Worm (Caenorhabditis elegans): Measurements from ENCODE around the gene col-115.
"Not testable (repeated sequence)": the region's sequence is repeated elsewhere in the genome, so short reads cannot be mapped to it uniquely, and the experiment has no call there.

col-115 gene

ce11 chrIV:7946899-7947499, 41.5 kb upstream of the col-115 start, which contains the start of gene F20D12.12:
F20D12.12 (plus strand) TSS chrIV:7947440.
- TF ChIP-seq unc-55 (GFP tag; optimal IDR thresholded peaks at IDR 0.05) = peak; percentile 55
- peak; percentile 74 for TF ChIP-seq nhr-129 (tag; optimal IDR thresholded peaks at IDR 0.05)
- peak; percentile 7 for TF ChIP-seq snpc-4 (tag; optimal IDR thresholded peaks at IDR 0.05)
- peak; percentile 65 for TF ChIP-seq lin-13 (GFP tag; optimal IDR thresholded peaks at IDR 0.05)
- TF ChIP-seq nhr-25 (tag; optimal IDR thresholded peaks at IDR 0.05) = peak; percentile 24
- peak; percentile 49 for TF ChIP-seq zag-1 (tag; optimal IDR thresholded peaks at IDR 0.05)
- TF ChIP-seq sma-3 (GFP tag; optimal IDR thresholded peaks at IDR 0.05) = peak; percentile 68
- peak; percentile 75 for TF ChIP-seq sma-9 (GFP tag; optimal IDR thresholded peaks at IDR 0.05)
- TF ChIP-seq sma-9 (tag; optimal IDR thresholded peaks at IDR 0.05) = not testable (repeated sequence)
- peak; percentile 82 to 96 for TF ChIP-seq lsy-2 (tag; optimal IDR thresholded peaks at IDR 0.05)
- peak; percentile 33 for TF ChIP-seq crh-2 (tag; optimal IDR thresholded peaks at IDR 0.05)
- peak; percentile 72 for TF ChIP-seq C34F6.9 (tag; optimal IDR thresholded peaks at IDR 0.05)
- peak; percentile 32 for TF ChIP-seq gmeb-1 (tag; optimal IDR thresholded peaks at IDR 0.05)
- peak; percentile 68 for TF ChIP-seq F13H6.1 (tag; optimal IDR thresholded peaks at IDR 0.05)

DNA sequence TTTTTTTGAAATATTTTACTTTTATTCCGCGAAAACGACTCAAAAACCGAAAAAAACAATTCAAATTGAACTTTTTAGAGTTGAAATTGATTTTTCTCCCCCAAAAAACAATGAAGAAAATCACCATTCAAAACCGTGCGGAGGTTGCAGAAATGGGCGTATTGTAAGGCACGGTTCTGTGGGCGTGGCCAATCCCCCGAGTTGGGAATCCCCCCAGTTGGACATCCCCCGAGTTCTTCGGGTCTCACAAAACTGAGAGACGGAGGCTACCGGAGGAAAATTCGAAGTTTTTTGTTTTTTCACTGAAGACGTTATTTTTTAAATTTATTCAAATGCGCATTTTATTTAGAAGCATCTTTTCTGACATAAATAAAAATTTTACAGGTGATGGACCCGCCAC, 40.2 kb upstream of the col-115 start, which contains the start of gene mcm-3AP:
TSS of gene mcm-3AP (plus strand) at position 383 of the 400 bp plus-strand sequence.
- TF ChIP-seq unc-55 (GFP tag; optimal IDR thresholded peaks at IDR 0.05) (peak; percentile 48), lsy-2 (tag; optimal IDR thresholded peaks at IDR 0.05) (peak in 1 of 2 experiments; percentile 63), F13H6.1 (tag; optimal IDR thresholded peaks at IDR 0.05) (peak; percentile 8), C34F6.9 (tag; optimal IDR thresholded peaks at IDR 0.05) (peak; percentile 2)

- no peak for TF ChIP-seq elt-3 (tag; optimal IDR thresholded peaks at IDR 0.05)
- TF ChIP-seq C34F6.9 (tag; optimal IDR thresholded peaks at IDR 0.05) = no peak
- TF ChIP-seq unc-39 (tag; optimal IDR thresholded peaks at IDR 0.05) = no peak
- TF ChIP-seq zag-1 (tag; optimal IDR thresholded peaks at IDR 0.05) = no peak
- no peak for TF ChIP-seq lsy-2 (tag; optimal IDR thresholded peaks at IDR 0.05)
- no peak for TF ChIP-seq ZK546.5 (tag; optimal IDR thresholded peaks at IDR 0.05)
- TF ChIP-seq ceh-16 (tag; optimal IDR thresholded peaks at IDR 0.05) = no peak
- TF ChIP-seq nhr-6 (tag; optimal IDR thresholded peaks at IDR 0.05) = no peak
- no peak for TF ChIP-seq elt-1 (tag; optimal IDR thresholded peaks at IDR 0.05)
- no peak for TF ChIP-seq mab-5 (tag; optimal IDR thresholded peaks at IDR 0.05)
- TF ChIP-seq lin-39 (tag; optimal IDR thresholded peaks at IDR 0.05) = no peak
- TF ChIP-seq nhr-129 (tag; optimal IDR thresholded peaks at IDR 0.05) = no peak
- no peak for TF ChIP-seq sem-4 (tag; optimal IDR thresholded peaks at IDR 0.05)
- TF ChIP-seq nhr-21 (tag; optimal IDR thresholded peaks at IDR 0.05) = no peak
These were observed 34.5 kb upstream of the col-115 start for ce11 chrIV:7954006-7954405.

- TF ChIP-seq elt-1 (tag; optimal IDR thresholded peaks at IDR 0.05) = no peak
- no peak for TF ChIP-seq peb-1 (tag; optimal IDR thresholded peaks at IDR 0.05)
- no peak for TF ChIP-seq lin-39 (tag; optimal IDR thresholded peaks at IDR 0.05)
- TF ChIP-seq nhr-77 (tag; optimal IDR thresholded peaks at IDR 0.05) = no peak
- TF ChIP-seq mdl-1 (tag; optimal IDR thresholded peaks at IDR 0.05) = no peak
- no peak for TF ChIP-seq lsy-2 (tag; optimal IDR thresholded peaks at IDR 0.05)
These were observed 32.6 kb upstream of the col-115 start, which contains the start of gene ceh-19 for ce11 chrIV:7955849-7956248. ceh-19 (minus strand) TSS chrIV:7955949.

ce11 chrIV:7956643-7957317, 31.7 kb upstream of the col-115 start, which contains the start of gene csr-1:
csr-1 (plus strand) TSS chrIV:7957267.
- no peak for TF ChIP-seq unc-62 (GFP tag; optimal IDR thresholded peaks at IDR 0.05)
- TF ChIP-seq Y55F3AM.14 (GFP tag; optimal IDR thresholded peaks at IDR 0.05) = no peak
- TF ChIP-seq peb-1 (tag; optimal IDR thresholded peaks at IDR 0.05) = no peak
- no peak for TF ChIP-seq aly-2 (tag; optimal IDR thresholded peaks at IDR 0.05)
- TF ChIP-seq nhr-23 (tag; optimal IDR thresholded peaks at IDR 0.05) = no peak
- no peak for TF ChIP-seq lin-39 (tag; optimal IDR thresholded peaks at IDR 0.05)

DNA sequence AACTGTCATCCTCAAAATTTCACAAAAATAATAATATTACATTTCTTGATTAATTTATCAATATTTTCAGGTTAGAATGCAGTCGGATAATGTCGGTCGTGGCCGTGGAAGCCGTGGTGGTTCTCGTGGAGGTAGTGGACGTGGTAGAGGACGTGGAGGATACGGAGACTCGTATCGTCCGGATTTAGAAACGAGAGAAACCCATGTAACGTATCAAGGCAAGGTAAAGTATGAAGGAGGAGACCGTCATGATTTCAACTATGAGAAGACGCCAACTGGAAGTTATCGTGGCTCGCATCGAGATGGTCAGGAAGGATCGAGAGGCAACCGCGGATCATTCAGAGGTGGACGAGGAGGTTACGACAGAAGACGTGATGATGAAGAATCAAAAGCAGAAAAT, 31.0 kb upstream of the col-115 start, which contains the start of gene frpr-10:
TSS of gene frpr-10 (plus strand) at position 301 of the 400 bp plus-strand sequence.
- TF ChIP-seq ceh-82 (tag; optimal IDR thresholded peaks at IDR 0.05) (no peak), nhr-21 (tag; optimal IDR thresholded peaks at IDR 0.05) (no peak), gmeb-1 (tag; optimal IDR thresholded peaks at IDR 0.05) (no peak)

Data from whole organism, L2 larva.